Fruit fly (Drosophila melanogaster) whole organism, embryonic: ENCODE results near the gene Nost.

Experiments used
- Atf-2 ChIP-seq: fragments of 200-800 bp; sonication (Bioruptor generic); optimal IDR thresholded peaks from 2 replicates; lab custom pipeline; 2016; ENCODE audit warnings: missing biosample characterization, missing genetic modification characterization
- CG10209 ChIP-seq: fragments of 200-800 bp; sonication (Bioruptor generic); optimal IDR thresholded peaks from 3 replicates; lab custom pipeline; 2017; ENCODE audit warnings: missing biosample characterization, mild to moderate bottlenecking, missing genetic modification characterization, missing genetic modification reagents
- CG10321 ChIP-seq: fragments of 200-800 bp; sonication (Bioruptor generic); IDR thresholded peaks from 2 replicates; pipeline ENCODE4 v1.3.6; 2022; ENCODE audit warnings: missing biosample characterization, missing genetic modification characterization
- CG14441 ChIP-seq: fragments of 200-800 bp; sonication (Bioruptor generic); IDR thresholded peaks from 2 replicates; pipeline ENCODE4 v1.3.6; 2022; ENCODE audit warnings: missing biosample characterization, missing genetic modification characterization
- CG15269 ChIP-seq: fragments of 200-800 bp; sonication (Bioruptor generic); optimal IDR thresholded peaks from 2 replicates; lab custom pipeline; 2018; ENCODE audit warnings: missing biosample characterization, mild to moderate bottlenecking, missing genetic modification characterization, moderate library complexity
- CG1647 ChIP-seq: fragments of 200-800 bp; sonication (Bioruptor generic); optimal IDR thresholded peaks from 3 replicates; lab custom pipeline; 2016; ENCODE audit warnings: missing biosample characterization, missing genetic modification characterization
- CG17385 ChIP-seq: fragments of 200-800 bp; sonication (Bioruptor generic); optimal IDR thresholded peaks from 3 replicates; lab custom pipeline; 2018; ENCODE audit warnings: missing biosample characterization, mild to moderate bottlenecking, missing genetic modification characterization
- CG17912 ChIP-seq: fragments of 200-800 bp; sonication (Bioruptor generic); optimal IDR thresholded peaks from 2 replicates; lab custom pipeline; 2018; ENCODE audit warnings: missing biosample characterization, mild to moderate bottlenecking, missing genetic modification characterization
- CG2678 ChIP-seq: fragments of 200-800 bp; sonication (Bioruptor generic); optimal IDR thresholded peaks from 3 replicates; lab custom pipeline; 2019; ENCODE audit warnings: missing biosample characterization, mild to moderate bottlenecking, missing genetic modification characterization, moderate library complexity
- CG30020 ChIP-seq: fragments of 200-800 bp; optimal IDR thresholded peaks from 2 replicates; lab custom pipeline; 2019; ENCODE audit warnings: missing biosample characterization, mild to moderate bottlenecking, missing genetic modification characterization, moderate library complexity
- CG30403 ChIP-seq: fragments of 200-800 bp; sonication (Bioruptor generic); optimal IDR thresholded peaks from 3 replicates; lab custom pipeline; 2016; ENCODE audit warnings: missing biosample characterization, missing genetic modification characterization
- CG31365 ChIP-seq: fragments of 200-800 bp; sonication (Bioruptor generic); optimal IDR thresholded peaks from 2 replicates; lab custom pipeline; 2018; ENCODE audit warnings: missing biosample characterization, mild to moderate bottlenecking, missing genetic modification characterization
- CG33557 ChIP-seq: fragments of 200-800 bp; sonication (Bioruptor generic); optimal IDR thresholded peaks from 2 replicates; lab custom pipeline; 2019; ENCODE audit warnings: missing biosample characterization, mild to moderate bottlenecking, missing genetic modification characterization, moderate library complexity
- CG3407 ChIP-seq: fragments of 200-800 bp; sonication (Bioruptor generic); optimal IDR thresholded peaks from 2 replicates; lab custom pipeline; 2018; ENCODE audit warnings: missing biosample characterization, mild to moderate bottlenecking, missing genetic modification characterization
- CG7357 ChIP-seq: fragments of 200-800 bp; sonication (Bioruptor generic); IDR thresholded peaks from 3 replicates; pipeline ENCODE4 v1.3.6; 2022; ENCODE audit warnings: missing biosample characterization, missing genetic modification characterization
- CG8281 ChIP-seq: fragments of 200-800 bp; sonication (Bioruptor generic); optimal IDR thresholded peaks from 2 replicates; lab custom pipeline; 2018; ENCODE audit warnings: missing biosample characterization, mild to moderate bottlenecking, missing genetic modification characterization, moderate library complexity
- CG8290 ChIP-seq, 3 experiments: fragments of 200-800 bp; sonication (Bioruptor generic); optimal IDR thresholded peaks; 2 replicates each; lab custom pipeline; 2016 to 2019; ENCODE audit warnings: missing biosample characterization in 3 of 3, missing genetic modification characterization in 3 of 3, mild to moderate bottlenecking in 2 of 3, moderate library complexity in 1 of 3
- CoRest ChIP-seq: fragments of 200-800 bp; sonication (Bioruptor generic); optimal IDR thresholded peaks from 3 replicates; lab custom pipeline; 2018; ENCODE audit warnings: missing biosample characterization, mild to moderate bottlenecking, missing genetic modification characterization, moderate library complexity
- Ets65A ChIP-seq: fragments of 200-800 bp; sonication (Bioruptor generic); peaks from one replicate; lab custom pipeline; 2016; ENCODE audit warnings: missing biosample characterization, missing genetic modification characterization
- Hmr ChIP-seq: fragments of 200-800 bp; sonication (Bioruptor generic); optimal IDR thresholded peaks from 3 replicates; lab custom pipeline; 2017; ENCODE audit warnings: mild to moderate bottlenecking, missing biosample characterization, missing genetic modification reagents, missing genetic modification characterization
- Hr3 ChIP-seq: fragments of 200-800 bp; sonication (Bioruptor generic); optimal IDR thresholded peaks from 3 replicates; lab custom pipeline; 2016; ENCODE audit warnings: missing biosample characterization, missing genetic modification characterization
- Med ChIP-seq: fragments of 200-800 bp; sonication (Bioruptor generic); peaks from one replicate; lab custom pipeline; 2016; ENCODE audit warnings: missing biosample characterization, missing genetic modification characterization, mild to moderate bottlenecking, inconsistent platforms, moderate library complexity
- Oli ChIP-seq: fragments of 200-800 bp; sonication (Bioruptor generic); optimal IDR thresholded peaks from 2 replicates; lab custom pipeline; 2018; ENCODE audit warnings: missing biosample characterization, mild to moderate bottlenecking, missing genetic modification characterization, moderate library complexity
- Opbp ChIP-seq: fragments of 200-800 bp; sonication (Bioruptor generic); IDR thresholded peaks from 3 replicates; pipeline ENCODE4 v1.3.6; 2022; ENCODE audit warnings: missing biosample characterization, missing genetic modification characterization; ENCODE audit not compliant: partially characterized antibody
- Ptx1 ChIP-seq: fragments of 200-800 bp; sonication (Bioruptor generic); IDR thresholded peaks from 2 replicates; pipeline ENCODE4 v1.3.6; 2022; ENCODE audit warnings: missing biosample characterization, missing genetic modification characterization
- Scr ChIP-seq: fragments of 200-800 bp; sonication (Bioruptor generic); IDR thresholded peaks from 2 replicates; pipeline ENCODE4 v1.3.6; 2022; ENCODE audit warnings: missing biosample characterization, missing genetic modification characterization; ENCODE audit not compliant: partially characterized antibody
- TFAM ChIP-seq: fragments of 200-800 bp; sonication (Bioruptor generic); optimal IDR thresholded peaks from 2 replicates; lab custom pipeline; 2017; ENCODE audit warnings: missing biosample characterization, missing genetic modification characterization, inconsistent platforms
- Usf ChIP-seq: fragments of 200-800 bp; sonication (Bioruptor generic); optimal IDR thresholded peaks from 2 replicates; lab custom pipeline; 2017; ENCODE audit warnings: missing genotype, missing biosample characterization, missing genetic modification characterization
- chinmo ChIP-seq: fragments of 200-800 bp; sonication (Bioruptor generic); IDR thresholded peaks from 4 replicates; pipeline ENCODE4 v1.3.6; 2022; ENCODE audit warnings: missing biosample characterization, missing genetic modification characterization; ENCODE audit not compliant: partially characterized antibody
- crp ChIP-seq, 2 experiments: fragments of 200-800 bp; sonication (Bioruptor generic); optimal IDR thresholded peaks; 2 replicates in 1 of 2; 3 replicates in 1 of 2; lab custom pipeline; 2017; ENCODE audit warnings: missing biosample characterization in 2 of 2, missing genetic modification characterization in 2 of 2, mild to moderate bottlenecking in 1 of 2, moderate library complexity in 1 of 2
- dmrt99B ChIP-seq: fragments of 200-800 bp; sonication (Bioruptor generic); optimal IDR thresholded peaks from 2 replicates; lab custom pipeline; 2018; ENCODE audit warnings: missing biosample characterization, mild to moderate bottlenecking, missing genetic modification characterization, moderate library complexity
- ftz-f1 ChIP-seq: fragments of 200-800 bp; sonication (Bioruptor generic); optimal IDR thresholded peaks from 2 replicates; lab custom pipeline; 2016; ENCODE audit warnings: missing biosample characterization, missing genetic modification characterization
- gcm ChIP-seq: fragments of 200-800 bp; sonication (Bioruptor generic); optimal IDR thresholded peaks from 2 replicates; lab custom pipeline; 2019; ENCODE audit warnings: missing biosample characterization, mild to moderate bottlenecking, missing genetic modification characterization, moderate library complexity
- grau ChIP-seq: fragments of 200-800 bp; optimal IDR thresholded peaks from 3 replicates; lab custom pipeline; 2019; ENCODE audit warnings: missing biosample characterization, mild to moderate bottlenecking, missing genetic modification characterization, moderate library complexity
- kay ChIP-seq: fragments of 200-800 bp; sonication (Bioruptor generic); optimal IDR thresholded peaks from 2 replicates; lab custom pipeline; 2016; ENCODE audit warnings: missing biosample characterization, missing genetic modification characterization
- kni ChIP-seq: fragments of 200-800 bp; sonication (Bioruptor generic); optimal IDR thresholded peaks from 3 replicates; lab custom pipeline; 2017; ENCODE audit warnings: mild to moderate bottlenecking, missing biosample characterization, missing genetic modification reagents, missing genetic modification characterization
- lab ChIP-seq: fragments of 200-800 bp; sonication (Bioruptor generic); optimal IDR thresholded peaks from 3 replicates; lab custom pipeline; 2017; ENCODE audit warnings: missing biosample characterization, missing genetic modification characterization, mild to moderate bottlenecking, moderate library complexity, missing genetic modification reagents
- lmd ChIP-seq: fragments of 200-800 bp; sonication (Bioruptor generic); IDR thresholded peaks from 2 replicates; pipeline ENCODE4 v1.3.6; 2022; ENCODE audit warnings: missing biosample characterization, missing genetic modification characterization
- mirr ChIP-seq: fragments of 200-800 bp; sonication (Bioruptor generic); optimal IDR thresholded peaks from 3 replicates; lab custom pipeline; 2018; ENCODE audit warnings: missing biosample characterization, mild to moderate bottlenecking, missing genetic modification characterization
- nmo ChIP-seq: fragments of 200-800 bp; sonication (Bioruptor generic); optimal IDR thresholded peaks from 2 replicates; lab custom pipeline; 2018; ENCODE audit warnings: missing biosample characterization, mild to moderate bottlenecking, missing genetic modification characterization, moderate library complexity
- nom ChIP-seq: fragments of 200-800 bp; sonication (Bioruptor generic); optimal IDR thresholded peaks from 2 replicates; lab custom pipeline; 2017; ENCODE audit warnings: missing biosample characterization, missing genetic modification characterization, mild to moderate bottlenecking, moderate library complexity, missing genetic modification reagents
- pnt ChIP-seq: fragments of 200-800 bp; sonication (Bioruptor generic); optimal IDR thresholded peaks from 3 replicates; lab custom pipeline; 2016; ENCODE audit warnings: missing biosample characterization, missing genetic modification characterization
- row ChIP-seq: fragments of 200-800 bp; sonication (Bioruptor generic); IDR thresholded peaks from 3 replicates; pipeline ENCODE4 v1.3.6; 2022; ENCODE audit warnings: missing biosample characterization, missing genetic modification characterization
- sisA ChIP-seq: fragments of 200-800 bp; sonication (Bioruptor generic); IDR thresholded peaks from 2 replicates; pipeline ENCODE4 v1.3.6; 2022; ENCODE audit warnings: missing biosample characterization, missing genetic modification characterization
- tin ChIP-seq: fragments of 200-800 bp; sonication (Bioruptor generic); optimal IDR thresholded peaks from 3 replicates; lab custom pipeline; 2016; ENCODE audit warnings: missing biosample characterization, missing genetic modification characterization
- wor ChIP-seq: fragments of 200-800 bp; sonication (Bioruptor generic); IDR thresholded peaks from 2 replicates; pipeline ENCODE4 v1.3.6; 2022; ENCODE audit warnings: missing biosample characterization, missing genetic modification characterization

The Nost gene

DNA sequence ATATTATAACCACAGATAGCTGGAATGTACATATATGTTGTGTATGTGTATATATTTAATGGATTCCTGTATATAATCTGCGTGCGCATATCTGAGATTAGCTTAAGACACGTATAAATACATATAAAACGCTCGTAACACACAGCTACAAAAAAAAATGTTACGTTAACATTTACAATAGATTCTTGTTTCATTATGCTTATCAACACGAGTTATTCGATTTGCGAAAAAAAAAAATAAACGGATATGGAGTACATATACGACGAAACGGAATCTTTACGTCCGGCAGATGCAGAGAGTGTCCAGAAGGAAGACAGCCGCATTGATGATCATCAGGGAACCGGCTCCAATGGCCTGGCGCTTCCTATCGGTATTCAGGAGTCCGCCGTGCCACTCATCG lies 41.3 kb downstream of the Nost start, which contains the start of gene CG10970:
Gene CG10970, minus strand, starts transcription at position 101 of the 400 bp plus-strand sequence.
- TF ChIP-seq Scr (GFP tag; lab: Robert Waterston, UW) (no peak), kay (GFP tag; lab: Kevin White, UChicago) (no peak), Atf-2 (GFP tag; lab: Kevin White, UChicago) (no peak), pnt (no peak), CG31365 (tag; lab: Kevin White, UChicago) (no peak), ftz-f1 (GFP tag; lab: Kevin White, UChicago) (no peak), kni (GFP tag; lab: Kevin White, UChicago) (no peak), gcm (GFP tag; lab: Kevin White, UChicago) (no peak), tin (GFP tag; lab: Kevin White, UChicago) (no peak), CG1647 (GFP tag; lab: Kevin White, UChicago) (no peak), Med (GFP tag; lab: Kevin White, UChicago) (no peak), lmd (GFP tag; lab: Robert Waterston, UW) (no peak), CG33557 (no peak), CG14441 (no peak), wor (GFP tag; lab: Robert Waterston, UW) (no peak), crp (GFP tag; optimal IDR thresholded peaks at IDR 0.05; lab: Kevin White, UChicago) (no peak), CG8281 (tag; lab: Kevin White, UChicago) (no peak), CG10321 (GFP tag; lab: Robert Waterston, UW) (no peak)
- TF ChIP-seq, all 482 proteins: peak for 0

DNA sequence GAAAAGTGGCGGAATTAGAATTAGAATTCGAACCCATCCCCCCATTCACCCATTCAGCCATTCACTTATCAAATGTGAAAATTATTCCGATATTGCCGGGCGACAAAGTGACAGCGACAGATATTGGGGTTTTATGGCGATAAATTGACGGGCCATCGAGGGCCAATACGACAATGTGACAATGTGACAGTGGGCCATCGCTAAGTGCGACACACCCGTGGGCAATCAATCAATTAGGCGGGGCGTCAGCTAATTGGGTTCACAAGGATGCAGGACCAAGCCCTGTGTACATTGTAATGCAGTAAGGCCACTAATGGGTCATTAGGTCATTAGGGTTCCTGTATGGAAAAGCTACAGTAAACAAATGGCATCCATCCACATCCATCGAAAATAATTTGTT lies 44.0 kb downstream of the Nost start:
- TF ChIP-seq CG3407 (GFP tag; lab: Kevin White, UChicago) (no peak), Med (GFP tag; lab: Kevin White, UChicago) (peak; percentile 37), CG8290 (GFP tag; optimal IDR thresholded peaks at IDR 0.05; lab: Kevin White, UChicago) (no peak), CG8290 (tag; optimal IDR thresholded peaks at IDR 0.05; lab: Kevin White, UChicago) (peak in 1 of 2 experiments; percentile 14), grau (tag; lab: Kevin White, UChicago) (peak; percentile 55), CG8281 (tag; lab: Kevin White, UChicago) (peak; percentile 84), Opbp (no peak), row (GFP tag; lab: Robert Waterston, UW) (0 out of 3 replicates have a peak, but pooled peaks have one; percentile 15), lab (GFP tag; lab: Kevin White, UChicago) (peak; percentile 39), Ets65A (GFP tag; lab: Kevin White, UChicago) (peak; percentile 27), mirr (GFP tag; lab: Kevin White, UChicago) (peak; percentile 14), CG30020 (no peak), Hmr (GFP tag; lab: Kevin White, UChicago) (peak; percentile 21), CG10209 (GFP tag; lab: Kevin White, UChicago) (no peak)

DNA sequence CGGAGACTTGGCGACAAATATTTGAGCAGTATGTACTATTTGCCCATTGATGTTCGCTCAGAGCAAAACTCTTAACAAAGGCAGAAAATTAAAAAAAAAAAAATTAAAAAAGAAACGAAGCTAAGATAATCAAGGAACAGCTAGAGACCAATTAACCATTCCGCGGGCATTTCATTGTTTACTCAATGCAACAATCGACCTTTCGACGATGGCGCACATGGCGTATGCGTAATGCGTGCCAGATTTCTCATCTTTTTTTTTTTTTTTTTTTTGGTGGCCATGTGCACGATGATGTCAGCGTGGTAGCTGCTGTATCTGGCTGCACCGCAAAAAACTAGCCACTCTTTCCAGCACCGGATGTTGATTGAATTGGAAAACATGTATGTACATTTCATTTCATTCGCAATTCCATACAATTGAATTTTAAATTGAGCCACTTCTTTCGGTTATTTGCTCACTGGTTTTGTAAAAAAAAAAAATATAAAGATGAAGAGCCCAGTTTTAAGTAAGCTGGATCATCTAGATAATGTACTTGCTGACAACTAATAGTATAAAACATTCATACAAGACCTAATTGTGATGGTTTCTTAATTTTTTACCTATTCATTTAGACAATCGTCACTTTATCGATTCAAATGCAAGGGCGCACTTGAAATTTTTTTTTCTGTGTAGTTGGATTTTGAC lies 45.8 kb downstream of the Nost start:
- TF ChIP-seq CG17385 (GFP tag; lab: Kevin White, UChicago) (peak; percentile 30), nmo (GFP tag; lab: Kevin White, UChicago) (peak; percentile 47), Oli (tag; lab: Kevin White, UChicago) (peak; percentile 16), CG15269 (tag; lab: Kevin White, UChicago) (peak; percentile 5), Usf (GFP tag; lab: Kevin White, UChicago) (no peak), chinmo (GFP tag; lab: Robert Waterston, UW) (peak; percentile 51; the same call in 1 of the 4 replicates), CG2678 (tag; lab: Kevin White, UChicago) (peak; percentile 35), CG1647 (GFP tag; lab: Kevin White, UChicago) (no peak), CG17912 (GFP tag; lab: Kevin White, UChicago) (no peak), TFAM (GFP tag; lab: Kevin White, UChicago) (no peak), sisA (GFP tag; lab: Robert Waterston, UW) (0 out of 2 replicates have a peak, but pooled peaks have one; percentile 10), CoRest (tag; lab: Kevin White, UChicago) (peak; percentile 15), CG30403 (GFP tag; lab: Kevin White, UChicago) (peak; percentile 32), nom (GFP tag; lab: Kevin White, UChicago) (peak; percentile 62), CG7357 (no peak), Hr3 (GFP tag; lab: Kevin White, UChicago) (peak; percentile 9), Ets65A (GFP tag; lab: Kevin White, UChicago) (no peak), Ptx1 (0 out of 2 replicates have a peak, but pooled peaks have one; percentile 11), dmrt99B (tag; lab: Kevin White, UChicago) (peak; percentile 61)
